Worm (Caenorhabditis elegans): ENCODE measurements around the gene mon-2.

Gene mon-2

ce11 chrIV:12145681-12146080, 49.1 kb downstream of the mon-2 start, which contains the start of gene B0001.3:
Gene B0001.3 (minus strand): TSS chrIV:12145735.
- no peak for TF ChIP-seq unc-39 (tag; optimal IDR thresholded peaks at IDR 0.05)
- peak; percentile 35 for TF ChIP-seq nhr-129 (tag; optimal IDR thresholded peaks at IDR 0.05)

ce11 chrIV:12149609-12150008, 53.0 kb downstream of the mon-2 start:
- TF ChIP-seq lin-13 (GFP tag; optimal IDR thresholded peaks at IDR 0.05) = no peak
- no peak for TF ChIP-seq nhr-23 (tag; optimal IDR thresholded peaks at IDR 0.05)
- TF ChIP-seq unc-55 (GFP tag; optimal IDR thresholded peaks at IDR 0.05) = no peak
- TF ChIP-seq nhr-237 (tag; optimal IDR thresholded peaks at IDR 0.05) = no peak
- TF ChIP-seq R02D3.7 (tag; optimal IDR thresholded peaks at IDR 0.05) = no peak
- TF ChIP-seq nhr-21 (tag; optimal IDR thresholded peaks at IDR 0.05) = no peak
- no peak for TF ChIP-seq lsy-2 (tag; optimal IDR thresholded peaks at IDR 0.05)
- TF ChIP-seq nhr-77 (tag; optimal IDR thresholded peaks at IDR 0.05) = no peak
- TF ChIP-seq nhr-11 (tag; optimal IDR thresholded peaks at IDR 0.05) = no peak
- no peak for TF ChIP-seq nhr-10 (tag; optimal IDR thresholded peaks at IDR 0.05)
- no peak for TF ChIP-seq ztf-1 (GFP tag; conservative IDR thresholded peaks at IDR 0.05)
- TF ChIP-seq aly-2 (tag; optimal IDR thresholded peaks at IDR 0.05) = no peak
- TF ChIP-seq nhr-12 (tag; optimal IDR thresholded peaks at IDR 0.05) = no peak
- no peak for TF ChIP-seq unc-39 (tag; optimal IDR thresholded peaks at IDR 0.05)
- TF ChIP-seq ama-1 (optimal IDR thresholded peaks at IDR 0.05) = no peak
- TF ChIP-seq gmeb-1 (tag; optimal IDR thresholded peaks at IDR 0.05) = no peak
- TF ChIP-seq sem-4 (tag; optimal IDR thresholded peaks at IDR 0.05) = no peak
- no peak for TF ChIP-seq elt-1 (tag; optimal IDR thresholded peaks at IDR 0.05)
- no peak for TF ChIP-seq lin-11 (tag; optimal IDR thresholded peaks at IDR 0.05)
- TF ChIP-seq ceh-82 (tag; optimal IDR thresholded peaks at IDR 0.05) = no peak

- TF ChIP-seq elt-1 (tag; optimal IDR thresholded peaks at IDR 0.05) (no peak), ztf-1 (GFP tag; conservative IDR thresholded peaks at IDR 0.05) (no peak)
These were observed 54.3 kb downstream of the mon-2 start, which contains the start of gene B0001.2 for ce11 chrIV:12150877-12151276. Gene B0001.2 (minus strand): TSS chrIV:12150977.

ce11 chrIV:12154195-12154677, 57.7 kb downstream of the mon-2 start, which contains the start of gene B0001.7:
Gene B0001.7 (minus strand): TSS chrIV:12154245.
- no peak for TF ChIP-seq R02D3.7 (tag; optimal IDR thresholded peaks at IDR 0.05)
- no peak for TF ChIP-seq elt-1 (tag; optimal IDR thresholded peaks at IDR 0.05)
- TF ChIP-seq nhr-10 (tag; optimal IDR thresholded peaks at IDR 0.05) = no peak
- no peak for TF ChIP-seq peb-1 (tag; optimal IDR thresholded peaks at IDR 0.05)
- no peak for TF ChIP-seq unc-39 (tag; optimal IDR thresholded peaks at IDR 0.05)
- TF ChIP-seq mab-5 (tag; optimal IDR thresholded peaks at IDR 0.05) = no peak
- no peak for TF ChIP-seq skn-1 (tag; optimal IDR thresholded peaks at IDR 0.05)
- no peak for TF ChIP-seq lsy-2 (tag; optimal IDR thresholded peaks at IDR 0.05)
- TF ChIP-seq nhr-11 (tag; optimal IDR thresholded peaks at IDR 0.05) = no peak
- TF ChIP-seq mdl-1 (tag; optimal IDR thresholded peaks at IDR 0.05) = no peak
- TF ChIP-seq dmd-4 (tag; optimal IDR thresholded peaks at IDR 0.05) = no peak
- TF ChIP-seq fos-1 (tag; optimal IDR thresholded peaks at IDR 0.05) = no peak
- TF ChIP-seq sma-3 (GFP tag; optimal IDR thresholded peaks at IDR 0.05) = no peak

All from whole organism, L2 larva.